Worm (Caenorhabditis elegans) whole organism, young adult: Measurements from ENCODE around the gene epg-4.
A peak's percentile ranks its signal among the peaks of the same experiment; 100 is the strongest.

Source experiments
- B0019.2 ChIP-seq: fragments of 200-800 bp; sonication (Bioruptor generic); conservative IDR thresholded peaks from 2 replicates; pipeline ENCODE4 v1.3.6; 2022; ENCODE audit warnings: missing genetic modification reagents, missing genetic modification characterization, missing compliant biosample characterization
- D2030.7 ChIP-seq: fragments of 200-800 bp; sonication (Bioruptor generic); IDR thresholded peaks from 2 replicates; pipeline ENCODE4 v1.3.6; 2022; ENCODE audit warnings: missing genetic modification reagents, missing genetic modification characterization, missing compliant biosample characterization
- F10E7.11 ChIP-seq: sonication (generic microtip); optimal IDR thresholded peaks from 2 replicates; lab custom pipeline; 2017; ENCODE audit warnings: mild to moderate bottlenecking, missing genetic modification characterization, moderate library complexity, missing compliant biosample characterization
- F22D6.2 ChIP-seq: sonication (generic microtip); optimal IDR thresholded peaks from 2 replicates; lab custom pipeline; 2016; ENCODE audit warnings: mild to moderate bottlenecking, missing genetic modification characterization, missing compliant biosample characterization
- F23B12.7 ChIP-seq: sonication (generic microtip); optimal IDR thresholded peaks from 2 replicates; lab custom pipeline; 2017; ENCODE audit warnings: missing genetic modification characterization, mild to moderate bottlenecking, missing compliant biosample characterization, antibody characterized with exemption, moderate library complexity; ENCODE audit not compliant: insufficient read depth
- F37B4.10 ChIP-seq: fragments of 200-800 bp; sonication (Bioruptor generic); IDR thresholded peaks from 2 replicates; pipeline ENCODE4 v1.3.6; 2022; ENCODE audit warnings: missing genetic modification characterization, missing compliant biosample characterization
- F52B5.7 ChIP-seq: sonication (generic microtip); optimal IDR thresholded peaks from 2 replicates; lab custom pipeline; 2016; ENCODE audit warnings: mild to moderate bottlenecking, missing genetic modification characterization, missing compliant biosample characterization
- F55B11.4 ChIP-seq: sonication (generic microtip); optimal IDR thresholded peaks from 2 replicates; lab custom pipeline; 2016; ENCODE audit warnings: missing compliant biosample characterization, missing genetic modification characterization, borderline replicate concordance; ENCODE audit not compliant: insufficient read depth
- F57A8.1 ChIP-seq: fragments of 200-800 bp; sonication (Bioruptor generic); optimal IDR thresholded peaks from 2 replicates; lab custom pipeline; 2018; ENCODE audit warnings: mild to moderate bottlenecking, missing genetic modification characterization, moderate library complexity, missing compliant biosample characterization
- F57C9.4 ChIP-seq: sonication (generic microtip); optimal IDR thresholded peaks from 2 replicates; lab custom pipeline; 2017; ENCODE audit warnings: mild to moderate bottlenecking, missing genetic modification characterization, missing compliant biosample characterization
- K11D2.4 ChIP-seq: fragments of 200-800 bp; sonication (Bioruptor generic); IDR thresholded peaks from 2 replicates; pipeline ENCODE4 v1.3.6; 2022; ENCODE audit warnings: missing genetic modification reagents, missing genetic modification characterization, missing compliant biosample characterization
- T26A5.8 ChIP-seq: sonication (generic microtip); optimal IDR thresholded peaks from 2 replicates; lab custom pipeline; 2016; ENCODE audit warnings: missing genetic modification characterization, missing compliant biosample characterization
- Y53F4B.3 ChIP-seq: fragments of 200-800 bp; sonication (Bioruptor generic); IDR thresholded peaks from 2 replicates; pipeline ENCODE4 v1.3.6; 2022; ENCODE audit warnings: missing genetic modification reagents, missing genetic modification characterization, missing compliant biosample characterization
- Y56A3A.18 ChIP-seq: fragments of 200-800 bp; sonication (Bioruptor generic); IDR thresholded peaks from 2 replicates; pipeline ENCODE4 v1.3.6; 2022; ENCODE audit warnings: missing genetic modification reagents, missing genetic modification characterization, missing compliant biosample characterization
- Y79H2A.3 ChIP-seq: fragments of 200-800 bp; sonication (Bioruptor generic); conservative IDR thresholded peaks from 2 replicates; pipeline ENCODE4 v1.3.6; 2022; ENCODE audit warnings: missing genetic modification reagents, missing genetic modification characterization, missing compliant biosample characterization
- attf-6 ChIP-seq: fragments of 200-800 bp; sonication (Bioruptor generic); IDR thresholded peaks from 2 replicates; pipeline ENCODE4 v1.3.6; 2022; ENCODE audit warnings: missing genetic modification reagents, missing genetic modification characterization, missing compliant biosample characterization
- ccch-3 ChIP-seq: fragments of 200-800 bp; sonication (Bioruptor generic); optimal IDR thresholded peaks from 2 replicates; lab custom pipeline; 2018; ENCODE audit warnings: mild to moderate bottlenecking, missing genetic modification characterization, missing compliant biosample characterization
- cebp-1 ChIP-seq, 2 experiments: fragments of 200-800 bp in 1 of 2; sonication (Bioruptor generic) in 1 of 2; sonication (generic microtip) in 1 of 2; IDR thresholded peaks in 1 of 2; optimal IDR thresholded peaks in 1 of 2; 2 replicates each; pipeline versions ENCODE4 v1.3.6 to Lab custom; 2017 to 2022; ENCODE audit warnings: missing compliant biosample characterization in 2 of 2, missing genetic modification characterization in 2 of 2, mild to moderate bottlenecking in 1 of 2, missing genetic modification reagents in 1 of 2, moderate library complexity in 1 of 2
- ceh-79 ChIP-seq: sonication (generic microtip); optimal IDR thresholded peaks from 2 replicates; lab custom pipeline; 2017; ENCODE audit warnings: mild to moderate bottlenecking, missing genetic modification characterization, missing compliant biosample characterization
- chd-7 ChIP-seq: sonication (generic microtip); optimal IDR thresholded peaks from 2 replicates; lab custom pipeline; 2016; ENCODE audit warnings: mild to moderate bottlenecking, missing genetic modification characterization, moderate library complexity, missing compliant biosample characterization
- die-1 ChIP-seq: sonication (generic microtip); optimal IDR thresholded peaks from 2 replicates; lab custom pipeline; 2016; ENCODE audit warnings: missing genotype, mild to moderate bottlenecking, missing genetic modification characterization, missing compliant biosample characterization
- dpff-1 ChIP-seq: sonication (generic microtip); optimal IDR thresholded peaks from 2 replicates; lab custom pipeline; 2017; ENCODE audit warnings: mild to moderate bottlenecking, missing genetic modification characterization, missing compliant biosample characterization
- egl-18 ChIP-seq: fragments of 200-800 bp; sonication (Bioruptor generic); IDR thresholded peaks from 2 replicates; pipeline ENCODE4 v1.3.6; 2022; ENCODE audit warnings: missing genetic modification reagents, missing genetic modification characterization, missing compliant biosample characterization
- egrh-3 ChIP-seq: fragments of 200-800 bp; sonication (Bioruptor generic); IDR thresholded peaks from 2 replicates; pipeline ENCODE4 v1.3.6; 2022; ENCODE audit warnings: missing genetic modification reagents, missing genetic modification characterization, missing compliant biosample characterization
- him-1 ChIP-seq: sonication (generic microtip); optimal IDR thresholded peaks from 2 replicates; lab custom pipeline; 2016; ENCODE audit warnings: missing genotype, missing genetic modification reagents, missing genetic modification characterization, missing compliant biosample characterization
- hmg-20 ChIP-seq: fragments of 200-800 bp; sonication (Bioruptor generic); IDR thresholded peaks from 2 replicates; pipeline ENCODE4 v1.3.6; 2022; ENCODE audit warnings: missing genetic modification reagents, missing genetic modification characterization, missing compliant biosample characterization
- hrde-1 ChIP-seq: sonication (generic microtip); optimal IDR thresholded peaks from 2 replicates; lab custom pipeline; 2016; ENCODE audit warnings: missing genetic modification characterization, mild to moderate bottlenecking, missing compliant biosample characterization, moderate library complexity, missing genotype, missing genetic modification reagents, borderline replicate concordance
- let-526 ChIP-seq: fragments of 200-800 bp; sonication (Bioruptor generic); IDR thresholded peaks from 2 replicates; pipeline ENCODE4 v1.3.6; 2022; ENCODE audit warnings: missing genetic modification reagents, missing genetic modification characterization, missing compliant biosample characterization
- let-607 ChIP-seq, 2 experiments: fragments of 200-800 bp in 1 of 2; sonication (Bioruptor generic) in 1 of 2; sonication (generic microtip) in 1 of 2; optimal IDR thresholded peaks; 2 replicates each; lab custom pipeline; 2016 to 2018; ENCODE audit warnings: mild to moderate bottlenecking in 2 of 2, missing compliant biosample characterization in 2 of 2, missing genetic modification characterization in 2 of 2, moderate library complexity in 2 of 2, missing genotype in 1 of 2
- lin-35 ChIP-seq, 3 experiments: fragments of 150-350 bp in 2 of 3; sonication (generic microtip) in 1 of 3; optimal IDR thresholded peaks; 2 replicates each; lab custom pipeline; 2014 to 2018; ENCODE audit warnings: missing biosample characterization in 3 of 3, missing genetic modification characterization in 3 of 3, missing genetic modification reagents in 3 of 3
- lin-54 ChIP-seq: fragments of 200-800 bp; sonication (Bioruptor generic); optimal IDR thresholded peaks from 2 replicates; lab custom pipeline; 2018; ENCODE audit warnings: mild to moderate bottlenecking, missing genetic modification characterization, missing compliant biosample characterization
- madf-6 ChIP-seq: fragments of 200-800 bp; sonication (Bioruptor generic); IDR thresholded peaks from 2 replicates; pipeline ENCODE4 v1.3.6; 2022; ENCODE audit warnings: missing genetic modification reagents, missing genetic modification characterization, missing compliant biosample characterization
- madf-8 ChIP-seq: fragments of 200-800 bp; sonication (Bioruptor generic); conservative IDR thresholded peaks from 2 replicates; pipeline ENCODE4 v1.3.6; 2022; ENCODE audit warnings: missing genetic modification reagents, missing genetic modification characterization, missing compliant biosample characterization
- mel-28 ChIP-seq: sonication (generic microtip); optimal IDR thresholded peaks from 2 replicates; lab custom pipeline; 2016; ENCODE audit warnings: borderline replicate concordance, mild to moderate bottlenecking, missing genetic modification characterization, missing compliant biosample characterization
- mes-4 ChIP-seq: sonication (generic microtip); optimal IDR thresholded peaks from 2 replicates; lab custom pipeline; 2016; ENCODE audit warnings: missing genotype, missing genetic modification characterization, missing compliant biosample characterization
- mxl-1 ChIP-seq: sonication (generic microtip); optimal IDR thresholded peaks from 2 replicates; lab custom pipeline; 2016; ENCODE audit warnings: missing genetic modification characterization, missing compliant biosample characterization
- nfya-2 ChIP-seq: fragments of 200-800 bp; sonication (Bioruptor generic); IDR thresholded peaks from 2 replicates; pipeline ENCODE4 v1.3.6; 2022; ENCODE audit warnings: missing genetic modification reagents, missing genetic modification characterization, missing compliant biosample characterization
- nhr-27 ChIP-seq: fragments of 200-800 bp; sonication (Bioruptor generic); optimal IDR thresholded peaks from 2 replicates; lab custom pipeline; 2018; ENCODE audit warnings: mild to moderate bottlenecking, missing genetic modification characterization, moderate library complexity, missing compliant biosample characterization
- nhr-80 ChIP-seq: sonication (generic microtip); optimal IDR thresholded peaks from 2 replicates; lab custom pipeline; 2016; ENCODE audit warnings: missing genetic modification characterization, missing compliant biosample characterization
- pha-4 ChIP-seq: fragments of 150-350 bp; sonication (generic microtip); optimal IDR thresholded peaks from 2 replicates; lab custom pipeline; 2014; ENCODE audit warnings: missing biosample characterization, missing genetic modification reagents, missing genetic modification characterization
- snpc-1.1 ChIP-seq: sonication (generic microtip); optimal IDR thresholded peaks from 2 replicates; lab custom pipeline; 2017; ENCODE audit warnings: missing genetic modification characterization, mild to moderate bottlenecking, missing compliant biosample characterization, antibody characterized with exemption, moderate library complexity, missing genotype, missing genetic modification reagents; ENCODE audit not compliant: insufficient read depth
- somi-1 ChIP-seq: fragments of 200-800 bp; sonication (Bioruptor generic); optimal IDR thresholded peaks from 2 replicates; lab custom pipeline; 2018; ENCODE audit warnings: mild to moderate bottlenecking, missing genetic modification characterization, missing compliant biosample characterization
- sptf-2 ChIP-seq: fragments of 200-800 bp; sonication (Bioruptor generic); optimal IDR thresholded peaks from 2 replicates; lab custom pipeline; 2018; ENCODE audit warnings: mild to moderate bottlenecking, missing genetic modification characterization, missing compliant biosample characterization
- tbp1 ChIP-seq: fragments of 200-800 bp; sonication (Bioruptor generic); optimal IDR thresholded peaks from 2 replicates; lab custom pipeline; 2018; ENCODE audit warnings: mild to moderate bottlenecking, missing genetic modification characterization, missing compliant biosample characterization
- zim-3 ChIP-seq: sonication (generic microtip); optimal IDR thresholded peaks from 2 replicates; lab custom pipeline; 2017; ENCODE audit warnings: mild to moderate bottlenecking, missing genetic modification characterization, moderate library complexity, missing compliant biosample characterization
- ztf-18 ChIP-seq: sonication (generic microtip); optimal IDR thresholded peaks from 2 replicates; lab custom pipeline; 2016; ENCODE audit warnings: missing genotype, mild to moderate bottlenecking, missing genetic modification characterization, missing compliant biosample characterization
- ztf-25 ChIP-seq: fragments of 200-800 bp; sonication (Bioruptor generic); IDR thresholded peaks from 2 replicates; pipeline ENCODE4 v1.3.6; 2022; ENCODE audit warnings: missing genetic modification reagents, missing genetic modification characterization, missing compliant biosample characterization
- ztf-28 ChIP-seq: fragments of 200-800 bp; sonication (Bioruptor generic); IDR thresholded peaks from 2 replicates; pipeline ENCODE4 v1.3.6; 2022; ENCODE audit warnings: missing genetic modification reagents, missing genetic modification characterization, missing compliant biosample characterization

Gene epg-4

ce11 chrIII:7209721-7210120, 27.8 kb downstream of the epg-4 start, which contains the start of gene R151.2 (continued):
- TF ChIP-seq ztf-28 (no peak), egl-18 (GFP tag; lab: Robert Waterston, UW) (no peak), let-607 (tag; optimal IDR thresholded peaks at IDR 0.05; lab: Kevin White, UChicago) (no peak), Y79H2A.3 (no peak), F37B4.10 (GFP tag; lab: Robert Waterston, UW) (no peak), madf-6 (GFP tag; lab: Robert Waterston, UW) (0 out of 2 replicates have a peak, but pooled peaks have one; percentile 28), cebp-1 (GFP tag; IDR thresholded peaks at IDR 0.05; lab: Robert Waterston, UW) (no peak), cebp-1 (tag; optimal IDR thresholded peaks at IDR 0.05; lab: Kevin White, UChicago) (no peak), somi-1 (GFP tag; lab: Kevin White, UChicago) (no peak), mes-4 (tag; lab: Kevin White, UChicago) (no peak), lin-54 (GFP tag; lab: Kevin White, UChicago) (peak; percentile 53), dpff-1 (tag; lab: Kevin White, UChicago) (no peak), D2030.7 (GFP tag; lab: Robert Waterston, UW) (no peak), hrde-1 (peak; percentile 77), tbp1 (GFP tag; lab: Kevin White, UChicago) (no peak), die-1 (no peak), sptf-2 (GFP tag; lab: Kevin White, UChicago) (no peak), chd-7 (tag; lab: Kevin White, UChicago) (no peak), F10E7.11 (tag; lab: Kevin White, UChicago) (no peak), pha-4 (no peak), F23B12.7 (tag; lab: Kevin White, UChicago) (no peak), ccch-3 (GFP tag; lab: Kevin White, UChicago) (no peak), lin-35 (GFP tag; optimal IDR thresholded peaks at IDR 0.05; lab: Kevin White, UChicago) (no peak), mel-28 (tag; lab: Kevin White, UChicago) (no peak), zim-3 (tag; lab: Kevin White, UChicago) (no peak), snpc-1.1 (tag; lab: Kevin White, UChicago) (no peak), nfya-2 (GFP tag; lab: Robert Waterston, UW) (no peak), F57A8.1 (GFP tag; lab: Kevin White, UChicago) (peak; percentile 6), F57C9.4 (tag; lab: Kevin White, UChicago) (no peak), nhr-80 (tag; lab: Kevin White, UChicago) (no peak), egrh-3 (no peak), nhr-27 (tag; lab: Kevin White, UChicago) (no peak), F22D6.2 (tag; lab: Kevin White, UChicago) (no peak), F52B5.7 (tag; lab: Kevin White, UChicago) (no peak), ztf-25 (no peak), ztf-18 (no peak), hmg-20 (no peak), T26A5.8 (tag; lab: Kevin White, UChicago) (no peak), F55B11.4 (tag; lab: Kevin White, UChicago) (no peak), attf-6 (GFP tag; lab: Robert Waterston, UW) (peak; percentile 60), Y53F4B.3 (GFP tag; lab: Robert Waterston, UW) (no peak), K11D2.4 (no peak), him-1 (tag; lab: Kevin White, UChicago) (no peak), mxl-1 (no peak), Y56A3A.18 (GFP tag; lab: Robert Waterston, UW) (no peak), ceh-79 (no peak), let-526 (no peak), B0019.2 (GFP tag; lab: Robert Waterston, UW) (no peak), madf-8 (GFP tag; lab: Robert Waterston, UW) (no peak)
